Fruit fly (Drosophila melanogaster) whole organism, embryonic: ENCODE measurements around the gene Lst8.

ENCODE experiments used
- Aef1 ChIP-seq: fragments of 200-800 bp; sonication (Bioruptor generic); IDR thresholded peaks from 3 replicates; pipeline ENCODE4 v1.3.6; 2022; ENCODE audit warnings: missing biosample characterization, missing genetic modification characterization
- Asciz ChIP-seq: fragments of 200-800 bp; sonication (Bioruptor generic); optimal IDR thresholded peaks from 2 replicates; lab custom pipeline; 2017; ENCODE audit warnings: missing biosample characterization, mild to moderate bottlenecking, missing genetic modification characterization, missing genetic modification reagents
- Atf-2 ChIP-seq: fragments of 200-800 bp; sonication (Bioruptor generic); optimal IDR thresholded peaks from 2 replicates; lab custom pipeline; 2016; ENCODE audit warnings: missing biosample characterization, missing genetic modification characterization
- BEAF-32 ChIP-seq: fragments of 200-800 bp; sonication (Bioruptor generic); optimal IDR thresholded peaks from 3 replicates; lab custom pipeline; 2017; ENCODE audit warnings: missing biosample characterization, missing genetic modification characterization, mild to moderate bottlenecking, moderate library complexity, missing genetic modification reagents
- CG10147 ChIP-seq: fragments of 200-800 bp; sonication (Bioruptor generic); optimal IDR thresholded peaks from 2 replicates; lab custom pipeline; 2019; ENCODE audit warnings: missing biosample characterization, mild to moderate bottlenecking, missing genetic modification characterization, moderate library complexity
- CG10267 ChIP-seq: fragments of 200-800 bp; sonication (Bioruptor generic); optimal IDR thresholded peaks from 2 replicates; lab custom pipeline; 2018; ENCODE audit warnings: missing biosample characterization, mild to moderate bottlenecking, missing genetic modification characterization, moderate library complexity
- CG10959 ChIP-seq: fragments of 200-800 bp; sonication (Bioruptor generic); IDR thresholded peaks from 2 replicates; pipeline ENCODE4 v1.3.6; 2022; ENCODE audit warnings: missing biosample characterization, missing genetic modification characterization
- CG11456 ChIP-seq: fragments of 200-800 bp; sonication (Bioruptor generic); IDR thresholded peaks from 3 replicates; pipeline ENCODE4 v1.3.6; 2022; ENCODE audit warnings: missing biosample characterization, missing genetic modification characterization
- CG11723 ChIP-seq: fragments of 200-800 bp; sonication (Bioruptor generic); optimal IDR thresholded peaks from 2 replicates; lab custom pipeline; 2017; ENCODE audit warnings: missing biosample characterization, mild to moderate bottlenecking, missing genetic modification characterization
- CG13775 ChIP-seq: fragments of 200-800 bp; sonication (Bioruptor generic); optimal IDR thresholded peaks from 3 replicates; lab custom pipeline; 2017; ENCODE audit warnings: missing biosample characterization, mild to moderate bottlenecking, missing genetic modification characterization
- CG16815 ChIP-seq: fragments of 200-800 bp; sonication (Bioruptor generic); optimal IDR thresholded peaks from 3 replicates; lab custom pipeline; 2017; ENCODE audit warnings: missing biosample characterization, mild to moderate bottlenecking, missing genetic modification characterization
- CG3407 ChIP-seq: fragments of 200-800 bp; sonication (Bioruptor generic); optimal IDR thresholded peaks from 2 replicates; lab custom pipeline; 2018; ENCODE audit warnings: missing biosample characterization, mild to moderate bottlenecking, missing genetic modification characterization
- CG4328 ChIP-seq: fragments of 200-800 bp; sonication (Bioruptor generic); optimal IDR thresholded peaks from 3 replicates; lab custom pipeline; 2017; ENCODE audit warnings: missing biosample characterization, missing genetic modification reagents, missing genetic modification characterization
- CG4404 ChIP-seq: fragments of 200-800 bp; sonication (Bioruptor generic); IDR thresholded peaks from 2 replicates; pipeline ENCODE4 v1.3.6; 2022; ENCODE audit warnings: missing biosample characterization, missing genetic modification characterization
- CG4424 ChIP-seq: fragments of 200-800 bp; sonication (Bioruptor generic); optimal IDR thresholded peaks from 3 replicates; lab custom pipeline; 2016; ENCODE audit warnings: missing biosample characterization, missing genetic modification characterization
- CG4854 ChIP-seq: fragments of 200-800 bp; sonication (Bioruptor generic); optimal IDR thresholded peaks from 2 replicates; lab custom pipeline; 2016; ENCODE audit warnings: missing biosample characterization, missing genetic modification characterization, inconsistent platforms
- CG6654 ChIP-seq: fragments of 200-800 bp; sonication (Bioruptor generic); optimal IDR thresholded peaks from 2 replicates; lab custom pipeline; 2017; ENCODE audit warnings: missing biosample characterization, mild to moderate bottlenecking, missing genetic modification characterization
- CG6765 ChIP-seq: fragments of 200-800 bp; sonication (Bioruptor generic); optimal IDR thresholded peaks from 3 replicates; lab custom pipeline; 2017; ENCODE audit warnings: missing biosample characterization, mild to moderate bottlenecking, missing genetic modification characterization
- CG6791 ChIP-seq: fragments of 200-800 bp; sonication (Bioruptor generic); IDR thresholded peaks from 3 replicates; pipeline ENCODE4 v1.3.6; 2022; ENCODE audit warnings: missing biosample characterization, missing genetic modification characterization; ENCODE audit not compliant: partially characterized antibody
- CG7928 ChIP-seq: fragments of 200-800 bp; sonication (Bioruptor generic); optimal IDR thresholded peaks from 2 replicates; lab custom pipeline; 2017; ENCODE audit warnings: missing biosample characterization, mild to moderate bottlenecking, missing genetic modification characterization
- CG8944 ChIP-seq: fragments of 200-800 bp; sonication (Bioruptor generic); optimal IDR thresholded peaks from 3 replicates; lab custom pipeline; 2016; ENCODE audit warnings: missing biosample characterization, missing genetic modification characterization
- E2f1 ChIP-seq: fragments of 200-800 bp; sonication (Bioruptor generic); IDR thresholded peaks from 2 replicates; pipeline ENCODE4 v1.3.6; 2022; ENCODE audit warnings: missing biosample characterization, missing genetic modification characterization
- Eip74EF ChIP-seq, 2 experiments: fragments of 200-800 bp in 1 of 2; fragments of >200 bp in 1 of 2; sonication (Bioruptor generic) in 1 of 2; optimal IDR thresholded peaks; 2 replicates each; lab custom pipeline; 2017 to 2019; ENCODE audit warnings: missing biosample characterization in 2 of 2, missing genetic modification characterization in 2 of 2, mild to moderate bottlenecking in 1 of 2, moderate library complexity in 1 of 2
- Elba2 ChIP-seq: fragments of 200-800 bp; sonication (Bioruptor generic); optimal IDR thresholded peaks from 3 replicates; lab custom pipeline; 2016; ENCODE audit warnings: missing biosample characterization, missing genetic modification characterization
- HHEX ChIP-seq: fragments of 200-800 bp; sonication (Bioruptor generic); optimal IDR thresholded peaks from 3 replicates; lab custom pipeline; 2017; ENCODE audit warnings: missing biosample characterization, mild to moderate bottlenecking, missing genetic modification characterization, missing genetic modification reagents
- Hmr ChIP-seq: fragments of 200-800 bp; sonication (Bioruptor generic); optimal IDR thresholded peaks from 3 replicates; lab custom pipeline; 2017; ENCODE audit warnings: mild to moderate bottlenecking, missing biosample characterization, missing genetic modification reagents, missing genetic modification characterization
- Meics ChIP-seq: fragments of 200-800 bp; sonication (Bioruptor generic); optimal IDR thresholded peaks from 2 replicates; lab custom pipeline; 2017; ENCODE audit warnings: missing biosample characterization, mild to moderate bottlenecking, missing genetic modification characterization
- NK7.1 ChIP-seq: fragments of 200-800 bp; sonication (Bioruptor generic); optimal IDR thresholded peaks from 3 replicates; lab custom pipeline; 2016; ENCODE audit warnings: missing biosample characterization, missing genetic modification characterization
- Nf-YB ChIP-seq: fragments of 200-800 bp; sonication (Bioruptor generic); optimal IDR thresholded peaks from 3 replicates; lab custom pipeline; 2019; ENCODE audit warnings: missing biosample characterization, mild to moderate bottlenecking, missing genetic modification characterization, moderate library complexity
- Oli ChIP-seq: fragments of 200-800 bp; sonication (Bioruptor generic); optimal IDR thresholded peaks from 2 replicates; lab custom pipeline; 2018; ENCODE audit warnings: missing biosample characterization, mild to moderate bottlenecking, missing genetic modification characterization, moderate library complexity
- Sox100B ChIP-seq: fragments of 200-800 bp; sonication (Bioruptor generic); optimal IDR thresholded peaks from 3 replicates; lab custom pipeline; 2018; ENCODE audit warnings: missing biosample characterization, mild to moderate bottlenecking, missing genetic modification characterization
- Ssrp ChIP-seq: fragments of 200-800 bp; sonication (Bioruptor generic); optimal IDR thresholded peaks from 2 replicates; lab custom pipeline; 2018; ENCODE audit warnings: missing biosample characterization, mild to moderate bottlenecking, missing genetic modification characterization, moderate library complexity
- Vsx1 ChIP-seq: fragments of 200-800 bp; sonication (Bioruptor generic); optimal IDR thresholded peaks from 2 replicates; lab custom pipeline; 2017; ENCODE audit warnings: missing biosample characterization, mild to moderate bottlenecking, missing genetic modification characterization, missing genetic modification reagents
- ash1 ChIP-seq: fragments of 200-800 bp; sonication (Bioruptor generic); optimal IDR thresholded peaks from 2 replicates; lab custom pipeline; 2018; ENCODE audit warnings: missing biosample characterization, mild to moderate bottlenecking, missing genetic modification characterization
- br ChIP-seq: fragments of >200 bp; optimal IDR thresholded peaks from 2 replicates; lab custom pipeline; 2017
- cg ChIP-seq: fragments of 200-800 bp; sonication (Bioruptor generic); optimal IDR thresholded peaks from 3 replicates; lab custom pipeline; 2019; ENCODE audit warnings: missing biosample characterization, mild to moderate bottlenecking, missing genetic modification characterization, moderate library complexity
- dpn ChIP-seq, 2 experiments: fragments of 200-800 bp; sonication (Bioruptor generic); optimal IDR thresholded peaks; 3 replicates each; lab custom pipeline; 2016; ENCODE audit warnings: missing biosample characterization in 2 of 2, missing genetic modification characterization in 2 of 2
- ems ChIP-seq: fragments of 200-800 bp; sonication (Bioruptor generic); optimal IDR thresholded peaks from 3 replicates; lab custom pipeline; 2016; ENCODE audit warnings: missing biosample characterization, missing genetic modification characterization
- eve ChIP-seq, 2 experiments: fragments of >200 bp; optimal IDR thresholded peaks; 2 replicates each; lab custom pipeline; 2017; ENCODE audit warnings: missing biosample characterization in 2 of 2, missing genetic modification characterization in 2 of 2
- fd102C ChIP-seq: fragments of 200-800 bp; sonication (Bioruptor generic); optimal IDR thresholded peaks from 2 replicates; lab custom pipeline; 2018; ENCODE audit warnings: missing biosample characterization, mild to moderate bottlenecking, missing genetic modification characterization, moderate library complexity
- gcm2 ChIP-seq: fragments of 200-800 bp; sonication (Bioruptor generic); optimal IDR thresholded peaks from 2 replicates; lab custom pipeline; 2016; ENCODE audit warnings: missing biosample characterization, missing genetic modification characterization
- kni ChIP-seq: fragments of 200-800 bp; sonication (Bioruptor generic); optimal IDR thresholded peaks from 3 replicates; lab custom pipeline; 2017; ENCODE audit warnings: mild to moderate bottlenecking, missing biosample characterization, missing genetic modification reagents, missing genetic modification characterization
- knrl ChIP-seq: fragments of 200-800 bp; sonication (Bioruptor generic); IDR thresholded peaks from 3 replicates; pipeline ENCODE4 v1.3.6; 2022; ENCODE audit warnings: missing biosample characterization, missing genetic modification characterization; ENCODE audit not compliant: partially characterized antibody
- lbe ChIP-seq: fragments of 200-800 bp; sonication (Bioruptor generic); optimal IDR thresholded peaks from 2 replicates; lab custom pipeline; 2016; ENCODE audit warnings: missing biosample characterization, mild to moderate bottlenecking, missing genetic modification characterization
- nerfin-2 ChIP-seq: fragments of 200-800 bp; sonication (Bioruptor generic); IDR thresholded peaks from 2 replicates; pipeline ENCODE4 v1.3.6; 2022; ENCODE audit warnings: missing biosample characterization, missing genetic modification characterization; ENCODE audit not compliant: partially characterized antibody
- ranshi ChIP-seq: fragments of 200-800 bp; sonication (Bioruptor generic); IDR thresholded peaks from 2 replicates; pipeline ENCODE4 v1.3.6; 2022; ENCODE audit warnings: missing biosample characterization, missing genetic modification characterization
- so ChIP-seq: fragments of 200-800 bp; sonication (Bioruptor generic); IDR thresholded peaks from 3 replicates; pipeline ENCODE4 v1.3.6; 2022; ENCODE audit warnings: missing biosample characterization, missing genetic modification characterization
- stwl ChIP-seq: fragments of 200-800 bp; sonication (Bioruptor generic); optimal IDR thresholded peaks from 3 replicates; lab custom pipeline; 2018; ENCODE audit warnings: missing biosample characterization, mild to moderate bottlenecking, missing genetic modification characterization, moderate library complexity
- vnd ChIP-seq: fragments of 200-800 bp; sonication (Bioruptor generic); IDR thresholded peaks from 3 replicates; pipeline ENCODE4 v1.3.6; 2022; ENCODE audit warnings: missing biosample characterization, missing genetic modification characterization; ENCODE audit not compliant: partially characterized antibody

Lst8 gene

DNA sequence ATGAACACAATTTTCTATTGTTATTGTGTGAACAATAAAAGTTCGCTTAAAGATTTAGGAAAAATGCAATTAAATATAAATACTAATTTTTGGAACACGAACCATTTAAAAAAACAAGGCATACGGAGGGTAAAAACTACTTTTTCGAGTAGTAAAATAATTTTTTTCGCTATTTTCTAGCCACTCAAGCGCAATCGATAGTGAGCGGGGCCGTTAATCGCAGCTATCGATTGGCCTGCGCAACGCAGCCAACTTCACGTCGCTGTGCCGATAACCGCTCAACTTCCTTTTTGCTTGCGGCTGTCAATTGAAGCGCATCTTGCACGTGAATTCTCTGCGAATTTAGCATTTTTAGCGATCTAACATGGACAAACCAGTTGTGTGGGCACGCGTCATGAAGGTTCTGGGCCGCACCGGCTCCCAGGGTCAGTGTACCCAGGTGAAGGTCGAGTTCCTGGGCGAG, 51.4 kb downstream of the Lst8 start, which contains the start of gene RpS28b (continued):
- TF ChIP-seq kni (GFP tag; lab: Kevin White, UChicago): peak; percentile 91
- TF ChIP-seq knrl (GFP tag; lab: Robert Waterston, UW): peak; percentile 66; the same call in 2 of the 3 replicates
- no peak for TF ChIP-seq Elba2 (GFP tag; lab: Kevin White, UChicago)
- TF ChIP-seq Nf-YB (GFP tag; lab: Kevin White, UChicago): peak; percentile 52
- peak; percentile 89 for TF ChIP-seq Vsx1 (GFP tag; lab: Kevin White, UChicago)
- TF ChIP-seq Atf-2 (GFP tag; lab: Kevin White, UChicago): peak; percentile 83
- peak; percentile 88 for TF ChIP-seq Sox100B (GFP tag; lab: Kevin White, UChicago)
- no peak for TF ChIP-seq br (lab: Kevin White, UChicago)
- peak; percentile 85 for TF ChIP-seq BEAF-32 (GFP tag; lab: Kevin White, UChicago)
- TF ChIP-seq E2f1 (GFP tag; lab: Robert Waterston, UW): peak; percentile 88
- peak; percentile 77 for TF ChIP-seq CG8944
- peak; percentile 93 for TF ChIP-seq CG13775 (GFP tag; lab: Kevin White, UChicago)
- peak; percentile 93 for TF ChIP-seq CG6765
- peak; percentile 68 for TF ChIP-seq CG10147 (GFP tag; lab: Kevin White, UChicago)
- peak; percentile 95 for TF ChIP-seq Hmr
- TF ChIP-seq CG4328: peak; percentile 93
- peak; percentile 15 for TF ChIP-seq lbe (GFP tag; lab: Kevin White, UChicago)
- peak; percentile 88 for TF ChIP-seq CG3407 (GFP tag; lab: Kevin White, UChicago)
- TF ChIP-seq Meics (GFP tag; lab: Kevin White, UChicago): peak; percentile 95
- peak; percentile 92 for TF ChIP-seq NK7.1 (GFP tag; lab: Kevin White, UChicago)
- peak; percentile 72 for TF ChIP-seq vnd (GFP tag; lab: Robert Waterston, UW)
- TF ChIP-seq CG4424 (GFP tag; lab: Kevin White, UChicago): peak; percentile 83
- peak; percentile 13 for TF ChIP-seq CG10267 (tag; lab: Kevin White, UChicago)
- TF ChIP-seq ash1 (GFP tag; lab: Kevin White, UChicago): peak; percentile 93
- TF ChIP-seq CG4854 (GFP tag; lab: Kevin White, UChicago): peak; percentile 83
- TF ChIP-seq ranshi (GFP tag; lab: Robert Waterston, UW): peak; percentile 90
- TF ChIP-seq eve (GFP tag; optimal IDR thresholded peaks at IDR 0.05; lab: Kevin White, UChicago): no peak
- no peak for TF ChIP-seq cg (GFP tag; lab: Kevin White, UChicago)
- TF ChIP-seq CG7928 (GFP tag; lab: Kevin White, UChicago): peak; percentile 60
- TF ChIP-seq CG11456: peak; percentile 99
- peak; percentile 89 for TF ChIP-seq CG10959 (GFP tag; lab: Robert Waterston, UW)
- peak; percentile 95 for TF ChIP-seq HHEX (GFP tag; lab: Kevin White, UChicago)
- TF ChIP-seq Aef1 (GFP tag; lab: Robert Waterston, UW): peak; percentile 89
- TF ChIP-seq dpn (GFP tag; optimal IDR thresholded peaks at IDR 0.05; lab: Kevin White, UChicago): peak; percentile 32 to 89
- peak; percentile 86 for TF ChIP-seq Asciz (GFP tag; lab: Kevin White, UChicago)
- TF ChIP-seq Eip74EF (GFP tag; optimal IDR thresholded peaks at IDR 0.05; lab: Kevin White, UChicago): peak in 1 of 2 experiments; percentile 61
- peak; percentile 74 for TF ChIP-seq fd102C (GFP tag; lab: Kevin White, UChicago)
- TF ChIP-seq stwl (tag; lab: Kevin White, UChicago): no peak
- TF ChIP-seq Oli (tag; lab: Kevin White, UChicago): peak; percentile 72
- TF ChIP-seq nerfin-2 (GFP tag; lab: Robert Waterston, UW): peak; percentile 52; the same call in 1 of the 2 replicates
- peak; percentile 66 for TF ChIP-seq gcm2 (GFP tag; lab: Kevin White, UChicago)
- peak; percentile 80 for TF ChIP-seq CG6654 (GFP tag; lab: Kevin White, UChicago)
- TF ChIP-seq CG4404 (GFP tag; lab: Robert Waterston, UW): peak; percentile 71
- peak; percentile 80 for TF ChIP-seq ems (GFP tag; lab: Kevin White, UChicago)
- peak; percentile 83 for TF ChIP-seq so (GFP tag; lab: Robert Waterston, UW)
- TF ChIP-seq CG16815 (GFP tag; lab: Kevin White, UChicago): peak; percentile 76
- TF ChIP-seq CG6791: peak; percentile 89
- peak; percentile 51 for TF ChIP-seq Ssrp (tag; lab: Kevin White, UChicago)
- TF ChIP-seq CG11723 (GFP tag; lab: Kevin White, UChicago): peak; percentile 87
